Worm (Caenorhabditis elegans) whole organism, midembryonic: ENCODE results near the gene sna-2.
"Not testable (repeated sequence)": the region's sequence is repeated elsewhere in the genome, so short reads cannot be mapped to it uniquely, and the experiment has no call there.

Experiments used
- T22C8.4 ChIP-seq: fragments of 200-800 bp; sonication (Bioruptor generic); IDR thresholded peaks from 2 replicates; pipeline ENCODE4 v1.3.6; 2022; ENCODE audit warnings: missing genetic modification characterization, missing compliant biosample characterization
- flt-1 ChIP-seq: fragments of 200-800 bp; sonication (Bioruptor generic); IDR thresholded peaks from 2 replicates; pipeline ENCODE4 v1.3.6; 2022; ENCODE audit warnings: missing genetic modification characterization, missing compliant biosample characterization
- klf-2 ChIP-seq: fragments of 200-800 bp; sonication (Bioruptor generic); conservative IDR thresholded peaks from 2 replicates; pipeline ENCODE4 v1.3.6; 2022; ENCODE audit warnings: missing genetic modification reagents, missing genetic modification characterization, missing compliant biosample characterization
- ref-1 ChIP-seq: fragments of 200-800 bp; sonication (Bioruptor generic); conservative IDR thresholded peaks from 2 replicates; pipeline ENCODE4 v1.3.6; 2022; ENCODE audit warnings: missing genetic modification reagents, missing genetic modification characterization, missing compliant biosample characterization
- ztf-23 ChIP-seq: fragments of 200-800 bp; sonication (Bioruptor generic); IDR thresholded peaks from 2 replicates; pipeline ENCODE4 v1.3.6; 2022; ENCODE audit warnings: missing genetic modification reagents, missing genetic modification characterization, missing compliant biosample characterization

- not testable (repeated sequence) for TF ChIP-seq klf-2; T22C8.4 (GFP tag; lab: Robert Waterston, UW); ref-1 (GFP tag; lab: Robert Waterston, UW); flt-1 (GFP tag; lab: Robert Waterston, UW); ztf-23
Measured at ce11 chrIV:9740851-9741549, 36.4 kb downstream of the sna-2 start, which contains the start of gene gln-6.
